Fruit fly (Drosophila melanogaster): ENCODE data around the gene CG2200.

The CG2200 gene

dm6 chrX:13094085-13094764 lies at the start of gene CG2200 (continued):
- TF ChIP-seq bbx (GFP tag; IDR thresholded peaks at IDR 0.05; ENCODE audit: partially characterized antibody), result peak; percentile 80
- TF ChIP-seq C15 (GFP tag; IDR thresholded peaks at IDR 0.05), result no peak
- no peak for TF ChIP-seq CG15696 (tag; optimal IDR thresholded peaks at IDR 0.05)
- TF ChIP-seq CTCF (GFP tag; optimal IDR thresholded peaks at IDR 0.05), result no peak
- TF ChIP-seq CG12071 (GFP tag; optimal IDR thresholded peaks at IDR 0.05), result peak; percentile 28
- peak; percentile 35 for TF ChIP-seq CHES-1-like (GFP tag; optimal IDR thresholded peaks at IDR 0.05)
- TF ChIP-seq tin (GFP tag; optimal IDR thresholded peaks at IDR 0.05), result no peak
- TF ChIP-seq CG6175 (GFP tag; IDR thresholded peaks at IDR 0.05), result no peak
- no peak for TF ChIP-seq D (optimal IDR thresholded peaks at IDR 0.05)
- TF ChIP-seq D (GFP tag; optimal IDR thresholded peaks at IDR 0.05), result no peak
- TF ChIP-seq Oli (tag; optimal IDR thresholded peaks at IDR 0.05), result no peak
- peak; percentile 77 for TF ChIP-seq ci (GFP tag; IDR thresholded peaks at IDR 0.05)
- TF ChIP-seq Elba2 (GFP tag; optimal IDR thresholded peaks at IDR 0.05), result no peak
- TF ChIP-seq fd3F (GFP tag; optimal IDR thresholded peaks at IDR 0.05), result no peak
- TF ChIP-seq ab (GFP tag; optimal IDR thresholded peaks at IDR 0.05), result no peak
- TF ChIP-seq fd64A (GFP tag; optimal IDR thresholded peaks at IDR 0.05), result no peak
- TF ChIP-seq CG14050 (GFP tag; IDR thresholded peaks at IDR 0.05), result 0 out of 3 replicates have a peak, but pooled peaks have one; percentile 11
- peak; percentile 23 for TF ChIP-seq CG13775 (GFP tag; optimal IDR thresholded peaks at IDR 0.05)
- TF ChIP-seq cato (GFP tag; optimal IDR thresholded peaks at IDR 0.05; ENCODE audit: borderline replicate concordance), result no peak
- peak; percentile 42 for TF ChIP-seq CG12391 (tag; optimal IDR thresholded peaks at IDR 0.05)
- TF ChIP-seq CG7556 (GFP tag; optimal IDR thresholded peaks at IDR 0.05), result no peak
- TF ChIP-seq CG16863 (GFP tag; optimal IDR thresholded peaks at IDR 0.05), result peak; percentile 5
- TF ChIP-seq stc (GFP tag; IDR thresholded peaks at IDR 0.05), result no peak
- no peak for TF ChIP-seq tx (GFP tag; optimal IDR thresholded peaks at IDR 0.05)
- TF ChIP-seq psq (GFP tag; optimal IDR thresholded peaks at IDR 0.05), result no peak
- TF ChIP-seq Hr3 (GFP tag; optimal IDR thresholded peaks at IDR 0.05), result no peak
- TF ChIP-seq CG33213 (GFP tag; optimal IDR thresholded peaks at IDR 0.05), result peak; percentile 13
- TF ChIP-seq CG16815 (GFP tag; optimal IDR thresholded peaks at IDR 0.05), result no peak
- TF ChIP-seq crp (GFP tag; optimal IDR thresholded peaks at IDR 0.05), result no peak
- TF ChIP-seq Ssrp (tag; optimal IDR thresholded peaks at IDR 0.05), result no peak
- no peak for TF ChIP-seq Dip2 (GFP tag; IDR thresholded peaks at IDR 0.05)
- peak; percentile 46 for TF ChIP-seq CG3281 (GFP tag; optimal IDR thresholded peaks at IDR 0.05)
- peak; percentile 45; the same call in 1 of the 2 replicates for TF ChIP-seq CG6272 (GFP tag; IDR thresholded peaks at IDR 0.05)
- TF ChIP-seq wor (GFP tag; IDR thresholded peaks at IDR 0.05), result no peak
- TF ChIP-seq danr (GFP tag; IDR thresholded peaks at IDR 0.05), result no peak
- no peak for TF ChIP-seq nau (GFP tag; optimal IDR thresholded peaks at IDR 0.05)
- no peak for TF ChIP-seq CG10274 (GFP tag; optimal IDR thresholded peaks at IDR 0.05)
- TF ChIP-seq vvl (GFP tag; IDR thresholded peaks at IDR 0.05), result peak; percentile 63
- peak; percentile 22 for TF ChIP-seq CG15269 (tag; optimal IDR thresholded peaks at IDR 0.05)
- no peak for TF ChIP-seq Deaf1 (tag; optimal IDR thresholded peaks at IDR 0.05)
- TF ChIP-seq CG16813 (GFP tag; IDR thresholded peaks at IDR 0.05; ENCODE audit: partially characterized antibody), result peak; percentile 83
- TF ChIP-seq Six4 (GFP tag; optimal IDR thresholded peaks at IDR 0.05), result peak; percentile 31
- no peak for TF ChIP-seq Sry-β (GFP tag; optimal IDR thresholded peaks at IDR 0.05)
- TF ChIP-seq CG10147 (GFP tag; optimal IDR thresholded peaks at IDR 0.05), result no peak
- peak; percentile 82 for TF ChIP-seq CG13287 (GFP tag; IDR thresholded peaks at IDR 0.05; ENCODE audit: partially characterized antibody)
- peak; percentile 85 for TF ChIP-seq sens (GFP tag)
- TF ChIP-seq grau (tag; optimal IDR thresholded peaks at IDR 0.05), result peak; percentile 44
- TF ChIP-seq dati (GFP tag; IDR thresholded peaks at IDR 0.05), result no peak
- no peak for TF ChIP-seq CG12299 (tag; optimal IDR thresholded peaks at IDR 0.05)
- TF ChIP-seq bab2 (GFP tag; optimal IDR thresholded peaks at IDR 0.05), result peak; percentile 29
- no peak for TF ChIP-seq CG17802 (tag; optimal IDR thresholded peaks at IDR 0.05)

Data from whole organism, embryonic.